Fruit fly (Drosophila melanogaster) whole organism, embryonic: ENCODE data around the gene fzy.

Experiments used
- Aef1 ChIP-seq: fragments of 200-800 bp; sonication (Bioruptor generic); IDR thresholded peaks from 3 replicates; pipeline ENCODE4 v1.3.6; 2022; ENCODE audit warnings: missing biosample characterization, missing genetic modification characterization
- B-H2 ChIP-seq: fragments of 200-800 bp; sonication (Bioruptor generic); optimal IDR thresholded peaks from 2 replicates; lab custom pipeline; 2018; ENCODE audit warnings: missing biosample characterization, mild to moderate bottlenecking, missing genetic modification characterization
- CG10267 ChIP-seq: fragments of 200-800 bp; sonication (Bioruptor generic); optimal IDR thresholded peaks from 2 replicates; lab custom pipeline; 2018; ENCODE audit warnings: missing biosample characterization, mild to moderate bottlenecking, missing genetic modification characterization, moderate library complexity
- CG10366 ChIP-seq: fragments of 200-800 bp; sonication (Bioruptor generic); IDR thresholded peaks from 2 replicates; pipeline ENCODE4 v1.3.6; 2022; ENCODE audit warnings: missing biosample characterization, missing genetic modification characterization
- CG11560 ChIP-seq: fragments of 200-800 bp; sonication (Bioruptor generic); IDR thresholded peaks from 3 replicates; pipeline ENCODE4 v1.3.6; 2022; ENCODE audit warnings: missing biosample characterization, missing genetic modification characterization
- CG14965 ChIP-seq: fragments of 200-800 bp; sonication (Bioruptor generic); optimal IDR thresholded peaks from 2 replicates; lab custom pipeline; 2016; ENCODE audit warnings: missing biosample characterization, missing genetic modification characterization, borderline replicate concordance
- CG16779 ChIP-seq: fragments of 200-800 bp; sonication (Bioruptor generic); IDR thresholded peaks from 2 replicates; pipeline ENCODE4 v1.3.6; 2022; ENCODE audit warnings: missing biosample characterization, missing genetic modification characterization
- CG2202 ChIP-seq: fragments of 200-800 bp; sonication (Bioruptor generic); optimal IDR thresholded peaks from 2 replicates; lab custom pipeline; 2018; ENCODE audit warnings: missing biosample characterization, mild to moderate bottlenecking, missing genetic modification characterization
- CG30020 ChIP-seq: fragments of 200-800 bp; optimal IDR thresholded peaks from 2 replicates; lab custom pipeline; 2019; ENCODE audit warnings: missing biosample characterization, mild to moderate bottlenecking, missing genetic modification characterization, moderate library complexity
- CG3281 ChIP-seq: fragments of 200-800 bp; sonication (Bioruptor generic); optimal IDR thresholded peaks from 3 replicates; lab custom pipeline; 2017; ENCODE audit warnings: missing biosample characterization, mild to moderate bottlenecking, missing genetic modification characterization
- CG33213 ChIP-seq: fragments of 200-800 bp; sonication (Bioruptor generic); optimal IDR thresholded peaks from 3 replicates; lab custom pipeline; 2016; ENCODE audit warnings: missing biosample characterization, missing genetic modification characterization
- CG3407 ChIP-seq: fragments of 200-800 bp; sonication (Bioruptor generic); optimal IDR thresholded peaks from 2 replicates; lab custom pipeline; 2018; ENCODE audit warnings: missing biosample characterization, mild to moderate bottlenecking, missing genetic modification characterization
- CG42726 ChIP-seq: fragments of 200-800 bp; sonication (Bioruptor generic); IDR thresholded peaks from 2 replicates; pipeline ENCODE4 v1.3.6; 2022; ENCODE audit warnings: missing biosample characterization, missing genetic modification characterization; ENCODE audit not compliant: partially characterized antibody
- CG6854 ChIP-seq: fragments of 200-800 bp; sonication (Bioruptor generic); optimal IDR thresholded peaks from 3 replicates; lab custom pipeline; 2017; ENCODE audit warnings: missing biosample characterization, mild to moderate bottlenecking, missing genetic modification characterization
- CG8359 ChIP-seq: fragments of 200-800 bp; sonication (Bioruptor generic); optimal IDR thresholded peaks from 2 replicates; lab custom pipeline; 2017; ENCODE audit warnings: missing biosample characterization, mild to moderate bottlenecking, missing genetic modification characterization, borderline replicate concordance
- CG8478 ChIP-seq: fragments of >200 bp; optimal IDR thresholded peaks from 2 replicates; lab custom pipeline; 2018
- CG8765 ChIP-seq: fragments of 200-800 bp; sonication (Bioruptor generic); IDR thresholded peaks from 2 replicates; pipeline ENCODE4 v1.3.6; 2022; ENCODE audit warnings: missing biosample characterization, missing genetic modification characterization
- CG9727 ChIP-seq: fragments of 200-800 bp; sonication (Bioruptor generic); optimal IDR thresholded peaks from 3 replicates; lab custom pipeline; 2017; ENCODE audit warnings: missing biosample characterization, mild to moderate bottlenecking, missing genetic modification characterization
- CG9932 ChIP-seq: fragments of 200-800 bp; sonication (Bioruptor generic); IDR thresholded peaks from 2 replicates; pipeline ENCODE4 v1.3.6; 2022; ENCODE audit warnings: missing biosample characterization, missing genetic modification characterization
- Dref ChIP-seq: fragments of 200-800 bp; sonication (Bioruptor generic); IDR thresholded peaks from 2 replicates; pipeline ENCODE4 v1.3.6; 2022; ENCODE audit warnings: missing biosample characterization, missing genetic modification characterization
- Hey ChIP-seq: fragments of 200-800 bp; sonication (Bioruptor generic); optimal IDR thresholded peaks from 3 replicates; lab custom pipeline; 2018; ENCODE audit warnings: missing biosample characterization, mild to moderate bottlenecking, missing genetic modification characterization
- HmgZ ChIP-seq: fragments of 200-800 bp; sonication (Bioruptor generic); optimal IDR thresholded peaks from 2 replicates; lab custom pipeline; 2018; ENCODE audit warnings: missing biosample characterization, mild to moderate bottlenecking, missing genetic modification characterization
- Myb ChIP-seq: fragments of 200-800 bp; sonication (Bioruptor generic); optimal IDR thresholded peaks from 2 replicates; lab custom pipeline; 2016; ENCODE audit warnings: missing biosample characterization, missing genetic modification characterization
- NC2α ChIP-seq: fragments of 200-800 bp; sonication (Bioruptor generic); optimal IDR thresholded peaks from 2 replicates; lab custom pipeline; 2016; ENCODE audit warnings: missing biosample characterization, missing genetic modification characterization
- Tbp ChIP-seq: fragments of >200 bp; optimal IDR thresholded peaks from 2 replicates; lab custom pipeline; 2018; ENCODE audit warnings: missing biosample characterization, missing genetic modification characterization
- ab ChIP-seq: fragments of 200-800 bp; sonication (Bioruptor generic); optimal IDR thresholded peaks from 2 replicates; lab custom pipeline; 2016; ENCODE audit warnings: missing biosample characterization, missing genetic modification characterization
- ac ChIP-seq: fragments of 200-800 bp; sonication (Bioruptor generic); optimal IDR thresholded peaks from 3 replicates; lab custom pipeline; 2017; ENCODE audit warnings: missing biosample characterization, mild to moderate bottlenecking, missing genetic modification characterization
- chn ChIP-seq: fragments of 200-800 bp; sonication (Bioruptor generic); optimal IDR thresholded peaks from 2 replicates; lab custom pipeline; 2016; ENCODE audit warnings: missing biosample characterization, missing genetic modification characterization
- da ChIP-seq: fragments of 200-800 bp; sonication (Bioruptor generic); optimal IDR thresholded peaks from 2 replicates; lab custom pipeline; 2016; ENCODE audit warnings: missing biosample characterization, missing genetic modification characterization
- disco-r ChIP-seq: fragments of 200-800 bp; sonication (Bioruptor generic); optimal IDR thresholded peaks from 2 replicates; lab custom pipeline; 2016; ENCODE audit warnings: missing biosample characterization, missing genetic modification characterization
- eve ChIP-seq, 2 experiments: fragments of >200 bp; optimal IDR thresholded peaks; 2 replicates each; lab custom pipeline; 2017; ENCODE audit warnings: missing biosample characterization in 2 of 2, missing genetic modification characterization in 2 of 2
- exex ChIP-seq: fragments of 200-800 bp; sonication (Bioruptor generic); optimal IDR thresholded peaks from 4 replicates; lab custom pipeline; 2018; ENCODE audit warnings: missing biosample characterization, mild to moderate bottlenecking, missing genetic modification characterization, moderate library complexity
- gcm ChIP-seq: fragments of 200-800 bp; sonication (Bioruptor generic); optimal IDR thresholded peaks from 2 replicates; lab custom pipeline; 2019; ENCODE audit warnings: missing biosample characterization, mild to moderate bottlenecking, missing genetic modification characterization, moderate library complexity
- gcm2 ChIP-seq: fragments of 200-800 bp; sonication (Bioruptor generic); optimal IDR thresholded peaks from 2 replicates; lab custom pipeline; 2016; ENCODE audit warnings: missing biosample characterization, missing genetic modification characterization
- gem ChIP-seq: fragments of 200-800 bp; sonication (Bioruptor generic); optimal IDR thresholded peaks from 2 replicates; lab custom pipeline; 2019; ENCODE audit warnings: missing biosample characterization, mild to moderate bottlenecking, missing genetic modification characterization, moderate library complexity
- grau ChIP-seq: fragments of 200-800 bp; optimal IDR thresholded peaks from 3 replicates; lab custom pipeline; 2019; ENCODE audit warnings: missing biosample characterization, mild to moderate bottlenecking, missing genetic modification characterization, moderate library complexity
- ind ChIP-seq: fragments of 200-800 bp; sonication (Bioruptor generic); optimal IDR thresholded peaks from 3 replicates; lab custom pipeline; 2016; ENCODE audit warnings: missing biosample characterization, missing genetic modification characterization
- lmd ChIP-seq: fragments of 200-800 bp; sonication (Bioruptor generic); IDR thresholded peaks from 2 replicates; pipeline ENCODE4 v1.3.6; 2022; ENCODE audit warnings: missing biosample characterization, missing genetic modification characterization
- luna ChIP-seq: fragments of 200-800 bp; sonication (Bioruptor generic); optimal IDR thresholded peaks from 2 replicates; lab custom pipeline; 2016; ENCODE audit warnings: missing biosample characterization, missing genetic modification characterization
- onecut ChIP-seq: fragments of 200-800 bp; sonication (Bioruptor generic); IDR thresholded peaks from 2 replicates; pipeline ENCODE4 v1.3.6; 2022; ENCODE audit warnings: missing biosample characterization, missing genetic modification characterization
- pzg ChIP-seq: fragments of 200-800 bp; sonication (Bioruptor generic); optimal IDR thresholded peaks from 3 replicates; lab custom pipeline; 2018; ENCODE audit warnings: missing biosample characterization, mild to moderate bottlenecking, missing genetic modification characterization, moderate library complexity
- ranshi ChIP-seq: fragments of 200-800 bp; sonication (Bioruptor generic); IDR thresholded peaks from 2 replicates; pipeline ENCODE4 v1.3.6; 2022; ENCODE audit warnings: missing biosample characterization, missing genetic modification characterization
- run ChIP-seq: fragments of 200-800 bp; sonication (Bioruptor generic); optimal IDR thresholded peaks from 3 replicates; lab custom pipeline; 2018; ENCODE audit warnings: missing biosample characterization, mild to moderate bottlenecking, missing genetic modification characterization
- salm ChIP-seq: fragments of 200-800 bp; sonication (Bioruptor generic); optimal IDR thresholded peaks from 2 replicates; lab custom pipeline; 2018; ENCODE audit warnings: missing biosample characterization, mild to moderate bottlenecking, missing genetic modification characterization
- sens-2 ChIP-seq: fragments of 200-800 bp; sonication (Bioruptor generic); IDR thresholded peaks from 2 replicates; pipeline ENCODE4 v1.3.6; 2022; ENCODE audit warnings: missing biosample characterization, missing genetic modification characterization
- sqz ChIP-seq: fragments of 200-800 bp; sonication (Bioruptor generic); optimal IDR thresholded peaks from 3 replicates; lab custom pipeline; 2018; ENCODE audit warnings: missing biosample characterization, mild to moderate bottlenecking, missing genetic modification characterization
- stc ChIP-seq: fragments of 200-800 bp; sonication (Bioruptor generic); IDR thresholded peaks from 2 replicates; pipeline ENCODE4 v1.3.6; 2022; ENCODE audit warnings: missing biosample characterization, missing genetic modification characterization
- tll ChIP-seq, 2 experiments: fragments of 200-800 bp in 1 of 2; fragments of >200 bp in 1 of 2; sonication (Bioruptor generic) in 1 of 2; optimal IDR thresholded peaks; 2 replicates each; lab custom pipeline; 2017 to 2019; ENCODE audit warnings: missing biosample characterization in 2 of 2, missing genetic modification characterization in 2 of 2, mild to moderate bottlenecking in 1 of 2, moderate library complexity in 1 of 2
- unpg ChIP-seq: fragments of 200-800 bp; sonication (Bioruptor generic); optimal IDR thresholded peaks from 3 replicates; lab custom pipeline; 2018; ENCODE audit warnings: missing biosample characterization, mild to moderate bottlenecking, missing genetic modification characterization, moderate library complexity
- wor ChIP-seq: fragments of 200-800 bp; sonication (Bioruptor generic); IDR thresholded peaks from 2 replicates; pipeline ENCODE4 v1.3.6; 2022; ENCODE audit warnings: missing biosample characterization, missing genetic modification characterization
- z ChIP-seq: fragments of 200-800 bp; sonication (Bioruptor generic); IDR thresholded peaks from 3 replicates; pipeline ENCODE4 v1.3.6; 2022; ENCODE audit warnings: missing biosample characterization, missing genetic modification characterization

fzy gene

dm6 chr2L:16286360-16287005, 24.3 kb upstream of the fzy start (continued):
- TF ChIP-seq Hey (tag; lab: Kevin White, UChicago) (peak; percentile 18), gem (tag; lab: Kevin White, UChicago) (peak; percentile 92), gcm (GFP tag; lab: Kevin White, UChicago) (peak; percentile 78), CG42726 (GFP tag; lab: Robert Waterston, UW) (no peak), sens-2 (GFP tag; lab: Robert Waterston, UW) (no peak), salm (peak; percentile 75), CG8359 (GFP tag; lab: Kevin White, UChicago) (peak; percentile 77), disco-r (GFP tag; lab: Kevin White, UChicago) (peak; percentile 61), run (tag; lab: Kevin White, UChicago) (peak; percentile 74), NC2α (peak; percentile 70), pzg (peak; percentile 1), Myb (GFP tag; lab: Kevin White, UChicago) (peak; percentile 72), CG14965 (GFP tag; lab: Kevin White, UChicago) (no peak), CG9932 (GFP tag; lab: Robert Waterston, UW) (no peak), CG16779 (GFP tag; lab: Robert Waterston, UW) (no peak), ranshi (GFP tag; lab: Robert Waterston, UW) (no peak), sqz (peak; percentile 78), ac (GFP tag; lab: Kevin White, UChicago) (no peak), CG11560 (tag; lab: Robert Waterston, UW) (no peak), ab (GFP tag; lab: Kevin White, UChicago) (no peak), stc (GFP tag; lab: Robert Waterston, UW) (no peak), CG33213 (GFP tag; lab: Kevin White, UChicago) (peak; percentile 31), B-H2 (GFP tag; lab: Kevin White, UChicago) (peak; percentile 64), wor (GFP tag; lab: Robert Waterston, UW) (no peak), tll (GFP tag; optimal IDR thresholded peaks at IDR 0.05; lab: Kevin White, UChicago) (peak in 1 of 2 experiments; percentile 60), eve (GFP tag; optimal IDR thresholded peaks at IDR 0.05; lab: Kevin White, UChicago) (no peak), HmgZ (tag; lab: Kevin White, UChicago) (peak; percentile 59), CG30020 (tag; lab: Kevin White, UChicago) (peak; percentile 32), Dref (no peak), Tbp (no peak), CG3281 (GFP tag; lab: Kevin White, UChicago) (peak; percentile 92), unpg (GFP tag; lab: Kevin White, UChicago) (peak; percentile 89), ind (peak; percentile 84), onecut (peak; percentile 96), grau (tag; lab: Kevin White, UChicago) (peak; percentile 88), gcm2 (peak; percentile 63), CG10366 (no peak), da (GFP tag; lab: Kevin White, UChicago) (peak; percentile 26), z (no peak), CG6854 (GFP tag; lab: Kevin White, UChicago) (peak; percentile 64), CG8765 (GFP tag; lab: Robert Waterston, UW) (no peak), CG2202 (tag; lab: Kevin White, UChicago) (peak; percentile 50), luna (GFP tag; lab: Kevin White, UChicago) (no peak), Aef1 (no peak), lmd (GFP tag; lab: Robert Waterston, UW) (no peak), CG8478 (lab: Kevin White, UChicago) (no peak), chn (GFP tag; lab: Kevin White, UChicago) (peak; percentile 68), CG3407 (GFP tag; lab: Kevin White, UChicago) (peak; percentile 70), CG10267 (tag; lab: Kevin White, UChicago) (peak; percentile 68), CG9727 (GFP tag; lab: Kevin White, UChicago) (peak; percentile 86), exex (peak; percentile 44)
